Fruit fly (Drosophila melanogaster): ENCODE results near the gene fkh.

DNA sequence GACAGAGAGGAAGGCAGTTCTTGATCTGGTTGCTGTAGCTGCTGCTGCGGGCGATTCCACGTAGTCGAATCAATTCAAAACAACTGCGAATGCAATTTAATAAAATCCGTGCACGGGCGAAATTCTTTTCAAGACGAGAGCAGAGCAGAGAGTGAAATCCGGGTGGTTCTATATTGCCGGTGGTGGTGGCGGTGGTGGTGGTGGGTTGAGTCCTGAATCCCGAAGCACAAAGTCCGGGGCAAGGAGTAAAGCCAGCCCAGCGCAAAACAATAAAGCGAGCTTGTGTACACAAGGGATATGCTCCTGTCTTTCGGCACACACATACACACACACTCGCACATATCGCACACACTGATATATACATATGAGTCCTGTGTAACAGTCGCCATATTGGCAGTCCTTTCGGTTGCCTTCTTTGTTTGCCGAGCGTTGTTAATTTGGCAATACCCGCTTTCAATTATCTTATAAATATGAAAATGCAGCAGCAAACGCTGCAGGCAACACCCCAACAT is 23.7 kb downstream of the fkh start:
- no peak for TF ChIP-seq CG7101 (tag; optimal IDR thresholded peaks at IDR 0.05)
- TF ChIP-seq pad (GFP tag; optimal IDR thresholded peaks at IDR 0.05), result no peak
- no peak for TF ChIP-seq cnc (optimal IDR thresholded peaks at IDR 0.05)
- no peak for TF ChIP-seq CG11617 (GFP tag; optimal IDR thresholded peaks at IDR 0.05)
- TF ChIP-seq kay (GFP tag; ENCODE audit: borderline replicate concordance), result no peak
- TF ChIP-seq ovo (GFP tag; optimal IDR thresholded peaks at IDR 0.05), result no peak
- TF ChIP-seq CG1620 (GFP tag; optimal IDR thresholded peaks at IDR 0.05), result no peak
- no peak for TF ChIP-seq bab1 (GFP tag; optimal IDR thresholded peaks at IDR 0.05)
- TF ChIP-seq CG12768 (GFP tag; optimal IDR thresholded peaks at IDR 0.05), result no peak
- no peak for TF ChIP-seq CG7045 (GFP tag; optimal IDR thresholded peaks at IDR 0.05)
- no peak for TF ChIP-seq Clk (GFP tag; optimal IDR thresholded peaks at IDR 0.05)
- no peak for TF ChIP-seq tj (GFP tag; optimal IDR thresholded peaks at IDR 0.05)
- TF ChIP-seq Hr96 (GFP tag; optimal IDR thresholded peaks at IDR 0.05), result no peak
